Fruit fly (Drosophila melanogaster): ENCODE data around the gene CG6282.
A peak's percentile ranks its signal among the peaks of the same experiment; 100 is the strongest.

Gene CG6282

DNA sequence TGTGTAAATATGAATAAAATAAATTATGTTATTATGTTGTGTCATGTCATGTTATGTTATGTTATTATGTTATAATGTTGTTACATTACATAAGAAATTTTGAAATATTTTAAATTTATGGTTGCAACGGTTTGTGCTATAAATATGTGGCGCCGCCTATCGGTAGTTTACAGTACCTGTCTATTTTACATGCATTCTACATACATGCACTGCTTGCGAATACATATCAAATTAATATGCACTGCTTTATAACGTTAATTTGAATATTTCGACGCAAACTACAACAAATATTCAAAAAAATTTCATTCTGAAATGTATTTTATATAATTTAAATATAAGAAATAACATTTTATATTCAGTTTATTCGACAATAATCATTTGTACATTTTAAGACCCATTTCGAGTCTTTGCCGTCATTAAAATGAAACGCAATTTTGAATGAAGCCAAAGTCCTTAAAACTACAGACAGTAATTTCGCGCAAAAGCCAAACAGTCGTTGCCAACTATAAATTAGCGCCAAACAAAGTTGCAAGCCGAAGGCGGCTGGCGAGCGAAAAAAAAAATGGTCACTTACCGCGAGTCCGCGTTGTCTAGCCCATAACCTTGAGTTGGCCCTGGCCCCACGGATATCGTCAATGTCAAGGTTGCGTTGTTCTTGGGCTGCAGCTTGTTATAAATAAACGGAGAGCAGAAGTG is 47.6 kb downstream of the CG6282 start (continued):
- TF ChIP-seq CG34376 (GFP tag; optimal IDR thresholded peaks at IDR 0.05) = no peak
- TF ChIP-seq Abd-B (GFP tag; optimal IDR thresholded peaks at IDR 0.05) = peak; percentile 41
- peak; percentile 26 for TF ChIP-seq Xbp1 (GFP tag; optimal IDR thresholded peaks at IDR 0.05)
- peak; percentile 96 for TF ChIP-seq CTCF (GFP tag; optimal IDR thresholded peaks at IDR 0.05)
- TF ChIP-seq cwo (GFP tag; optimal IDR thresholded peaks at IDR 0.05) = no peak
- no peak for TF ChIP-seq D (optimal IDR thresholded peaks at IDR 0.05)
- no peak for TF ChIP-seq D (GFP tag; optimal IDR thresholded peaks at IDR 0.05)
- peak; percentile 37; the same call in 1 of the 2 replicates for TF ChIP-seq slbo (GFP tag; IDR thresholded peaks at IDR 0.05)
- TF ChIP-seq ind (GFP tag; optimal IDR thresholded peaks at IDR 0.05) = no peak
- no peak for TF ChIP-seq CG6654 (GFP tag; optimal IDR thresholded peaks at IDR 0.05)
- TF ChIP-seq Jarid2 (GFP tag; optimal IDR thresholded peaks at IDR 0.05) = peak; percentile 3
- TF ChIP-seq CG14667 (GFP tag; IDR thresholded peaks at IDR 0.05) = no peak
- TF ChIP-seq CG31365 (tag; optimal IDR thresholded peaks at IDR 0.05) = peak; percentile 97
- TF ChIP-seq Meics (GFP tag; optimal IDR thresholded peaks at IDR 0.05) = no peak
- no peak for TF ChIP-seq Dek (tag; optimal IDR thresholded peaks at IDR 0.05)
- peak; percentile 42 for TF ChIP-seq Lhr (GFP tag; optimal IDR thresholded peaks at IDR 0.05)
- TF ChIP-seq CG13775 (GFP tag; optimal IDR thresholded peaks at IDR 0.05) = no peak
- TF ChIP-seq CG2199 (GFP tag; IDR thresholded peaks at IDR 0.05) = 0 out of 3 replicates have a peak, but pooled peaks have one; percentile 26
- TF ChIP-seq tin (GFP tag; optimal IDR thresholded peaks at IDR 0.05) = no peak
- peak; percentile 64; the same call in 1 of the 3 replicates for TF ChIP-seq knrl (GFP tag; IDR thresholded peaks at IDR 0.05; ENCODE audit: partially characterized antibody)
- peak; percentile 32 for TF ChIP-seq zen (tag; optimal IDR thresholded peaks at IDR 0.05)
- TF ChIP-seq CoRest (tag; optimal IDR thresholded peaks at IDR 0.05) = peak; percentile 17
- TF ChIP-seq CG8478 (optimal IDR thresholded peaks at IDR 0.05) = peak; percentile 78
- TF ChIP-seq jing (GFP tag; optimal IDR thresholded peaks at IDR 0.05) = no peak
- no peak for TF ChIP-seq CG13123 (GFP tag; optimal IDR thresholded peaks at IDR 0.05)
- no peak for TF ChIP-seq CG10462 (GFP tag; optimal IDR thresholded peaks at IDR 0.05)
- TF ChIP-seq ewg (GFP tag; optimal IDR thresholded peaks at IDR 0.05) = no peak
- peak; percentile 22 for TF ChIP-seq phol (tag; optimal IDR thresholded peaks at IDR 0.05)
- no peak for TF ChIP-seq MTF-1 (GFP tag; optimal IDR thresholded peaks at IDR 0.05; ENCODE audit: borderline replicate concordance)
- TF ChIP-seq Ptx1 (GFP tag; IDR thresholded peaks at IDR 0.05) = 0 out of 2 replicates have a peak, but pooled peaks have one; percentile 11
- peak; percentile 64; the same call in 1 of the 2 replicates for TF ChIP-seq Bgb (GFP tag; IDR thresholded peaks at IDR 0.05; ENCODE audit: partially characterized antibody)
- TF ChIP-seq Myb (GFP tag; optimal IDR thresholded peaks at IDR 0.05) = peak; percentile 97
- TF ChIP-seq Xrp1 (GFP tag; IDR thresholded peaks at IDR 0.05) = no peak
- TF ChIP-seq dmrt11E (tag; optimal IDR thresholded peaks at IDR 0.05) = peak; percentile 4
- peak; percentile 23 for TF ChIP-seq sens (GFP tag)
- peak; percentile 77; the same call in 1 of the 4 replicates for TF ChIP-seq chinmo (GFP tag; IDR thresholded peaks at IDR 0.05; ENCODE audit: partially characterized antibody)
- TF ChIP-seq CG4424 (GFP tag; optimal IDR thresholded peaks at IDR 0.05) = peak; percentile 4
- peak; percentile 31 for TF ChIP-seq pita (GFP tag; optimal IDR thresholded peaks at IDR 0.05)
- TF ChIP-seq bbx (GFP tag; IDR thresholded peaks at IDR 0.05; ENCODE audit: partially characterized antibody) = peak; percentile 30; the same call in 1 of the 2 replicates
- TF ChIP-seq Dfd (GFP tag; optimal IDR thresholded peaks at IDR 0.05) = peak in 1 of 2 experiments; percentile 46
- no peak for TF ChIP-seq abd-A (tag; optimal IDR thresholded peaks at IDR 0.05)
- TF ChIP-seq CG15696 (tag; optimal IDR thresholded peaks at IDR 0.05) = peak; percentile 20
- no peak for TF ChIP-seq CG5245 (GFP tag; optimal IDR thresholded peaks at IDR 0.05)
- peak; percentile 60; the same call in 1 of the 3 replicates for TF ChIP-seq Opbp (GFP tag; IDR thresholded peaks at IDR 0.05; ENCODE audit: partially characterized antibody)
- TF ChIP-seq nmo (GFP tag; optimal IDR thresholded peaks at IDR 0.05) = peak; percentile 14
- 0 out of 2 replicates have a peak, but pooled peaks have one; percentile 7 for TF ChIP-seq ranshi (GFP tag; IDR thresholded peaks at IDR 0.05)
- no peak for TF ChIP-seq org-1 (GFP tag; optimal IDR thresholded peaks at IDR 0.05)
- TF ChIP-seq CG42726 (GFP tag; IDR thresholded peaks at IDR 0.05; ENCODE audit: partially characterized antibody) = peak; percentile 73
- no peak for TF ChIP-seq al (GFP tag; IDR thresholded peaks at IDR 0.05)

Data from whole organism, embryonic.